Fruit fly (Drosophila melanogaster) whole organism, embryonic: ENCODE measurements around the gene CG4218.

Experiments
- Antp ChIP-seq: fragments of 200-800 bp; sonication (Bioruptor generic); optimal IDR thresholded peaks from 3 replicates; lab custom pipeline; 2016; ENCODE audit warnings: missing biosample characterization, missing genetic modification characterization
- B-H1 ChIP-seq: fragments of 200-800 bp; sonication (Bioruptor generic); IDR thresholded peaks from 3 replicates; pipeline ENCODE4 v1.3.6; 2022; ENCODE audit warnings: missing biosample characterization, missing genetic modification characterization
- B-H2 ChIP-seq: fragments of 200-800 bp; sonication (Bioruptor generic); optimal IDR thresholded peaks from 2 replicates; lab custom pipeline; 2018; ENCODE audit warnings: missing biosample characterization, mild to moderate bottlenecking, missing genetic modification characterization
- Blimp-1 ChIP-seq: fragments of 200-800 bp; sonication (Bioruptor generic); optimal IDR thresholded peaks from 3 replicates; lab custom pipeline; 2018; ENCODE audit warnings: missing biosample characterization, missing genetic modification characterization, mild to moderate bottlenecking, moderate library complexity, missing genetic modification reagents
- CG10959 ChIP-seq: fragments of 200-800 bp; sonication (Bioruptor generic); IDR thresholded peaks from 2 replicates; pipeline ENCODE4 v1.3.6; 2022; ENCODE audit warnings: missing biosample characterization, missing genetic modification characterization
- CG11560 ChIP-seq: fragments of 200-800 bp; sonication (Bioruptor generic); IDR thresholded peaks from 3 replicates; pipeline ENCODE4 v1.3.6; 2022; ENCODE audit warnings: missing biosample characterization, missing genetic modification characterization
- CG12299 ChIP-seq: fragments of 200-800 bp; sonication (Bioruptor generic); optimal IDR thresholded peaks from 2 replicates; lab custom pipeline; 2018; ENCODE audit warnings: missing biosample characterization, mild to moderate bottlenecking, missing genetic modification characterization
- CG13775 ChIP-seq: fragments of 200-800 bp; sonication (Bioruptor generic); optimal IDR thresholded peaks from 3 replicates; lab custom pipeline; 2017; ENCODE audit warnings: missing biosample characterization, mild to moderate bottlenecking, missing genetic modification characterization
- CG14965 ChIP-seq: fragments of 200-800 bp; sonication (Bioruptor generic); optimal IDR thresholded peaks from 2 replicates; lab custom pipeline; 2016; ENCODE audit warnings: missing biosample characterization, missing genetic modification characterization, borderline replicate concordance
- CG15011 ChIP-seq: fragments of 200-800 bp; sonication (Bioruptor generic); optimal IDR thresholded peaks from 3 replicates; lab custom pipeline; 2018; ENCODE audit warnings: missing biosample characterization, mild to moderate bottlenecking, missing genetic modification characterization
- CG32772 ChIP-seq: fragments of 200-800 bp; sonication (Bioruptor generic); IDR thresholded peaks from 2 replicates; pipeline ENCODE4 v1.3.6; 2022; ENCODE audit warnings: missing biosample characterization, missing genetic modification characterization
- CG34376 ChIP-seq: fragments of 200-800 bp; sonication (Bioruptor generic); optimal IDR thresholded peaks from 2 replicates; lab custom pipeline; 2018; ENCODE audit warnings: missing biosample characterization, mild to moderate bottlenecking, missing genetic modification characterization
- CG3838 ChIP-seq: fragments of 200-800 bp; sonication (Bioruptor generic); optimal IDR thresholded peaks from 3 replicates; lab custom pipeline; 2016; ENCODE audit warnings: missing biosample characterization, missing genetic modification characterization
- CG4282 ChIP-seq: fragments of 200-800 bp; sonication (Bioruptor generic); optimal IDR thresholded peaks from 2 replicates; lab custom pipeline; 2016; ENCODE audit warnings: missing biosample characterization, missing genetic modification characterization
- CG43689 ChIP-seq: fragments of 200-800 bp; sonication (Bioruptor generic); IDR thresholded peaks from 2 replicates; pipeline ENCODE4 v1.3.6; 2022; ENCODE audit warnings: missing biosample characterization, missing genetic modification characterization
- CG4424 ChIP-seq: fragments of 200-800 bp; sonication (Bioruptor generic); optimal IDR thresholded peaks from 3 replicates; lab custom pipeline; 2016; ENCODE audit warnings: missing biosample characterization, missing genetic modification characterization
- CG4617 ChIP-seq: fragments of 200-800 bp; sonication (Bioruptor generic); optimal IDR thresholded peaks from 3 replicates; lab custom pipeline; 2016; ENCODE audit warnings: missing biosample characterization, missing genetic modification characterization, borderline replicate concordance
- CG7372 ChIP-seq: fragments of 200-800 bp; sonication (Bioruptor generic); IDR thresholded peaks from 2 replicates; pipeline ENCODE4 v1.3.6; 2022; ENCODE audit warnings: missing biosample characterization, missing genetic modification characterization
- CG8924 ChIP-seq: fragments of 200-800 bp; optimal IDR thresholded peaks from 3 replicates; lab custom pipeline; 2019; ENCODE audit warnings: missing biosample characterization, mild to moderate bottlenecking, missing genetic modification characterization, moderate library complexity
- CG9609 ChIP-seq: fragments of 200-800 bp; sonication (Bioruptor generic); optimal IDR thresholded peaks from 3 replicates; lab custom pipeline; 2016; ENCODE audit warnings: missing biosample characterization, missing genetic modification characterization
- CG9727 ChIP-seq: fragments of 200-800 bp; sonication (Bioruptor generic); optimal IDR thresholded peaks from 3 replicates; lab custom pipeline; 2017; ENCODE audit warnings: missing biosample characterization, mild to moderate bottlenecking, missing genetic modification characterization
- CG9932 ChIP-seq: fragments of 200-800 bp; sonication (Bioruptor generic); IDR thresholded peaks from 2 replicates; pipeline ENCODE4 v1.3.6; 2022; ENCODE audit warnings: missing biosample characterization, missing genetic modification characterization
- CHES-1-like ChIP-seq: fragments of 200-800 bp; sonication (Bioruptor generic); optimal IDR thresholded peaks from 2 replicates; lab custom pipeline; 2016; ENCODE audit warnings: missing biosample characterization, missing genetic modification characterization
- Dek ChIP-seq: fragments of 200-800 bp; sonication (Bioruptor generic); optimal IDR thresholded peaks from 3 replicates; lab custom pipeline; 2019; ENCODE audit warnings: missing biosample characterization, mild to moderate bottlenecking, missing genetic modification characterization, moderate library complexity
- Doc2 ChIP-seq: fragments of 200-800 bp; sonication (Bioruptor generic); IDR thresholded peaks from 2 replicates; pipeline ENCODE4 v1.3.6; 2022; ENCODE audit warnings: missing biosample characterization, missing genetic modification characterization
- E2f2 ChIP-seq: fragments of 200-800 bp; sonication (Bioruptor generic); IDR thresholded peaks from 2 replicates; pipeline ENCODE4 v1.3.6; 2022; ENCODE audit warnings: missing biosample characterization, missing genetic modification characterization
- ERR ChIP-seq: fragments of 200-800 bp; sonication (Bioruptor generic); optimal IDR thresholded peaks from 2 replicates; lab custom pipeline; 2016; ENCODE audit warnings: missing biosample characterization, missing genetic modification characterization
- Hmx ChIP-seq: fragments of 200-800 bp; sonication (Bioruptor generic); optimal IDR thresholded peaks from 2 replicates; lab custom pipeline; 2016; ENCODE audit warnings: missing biosample characterization, missing genetic modification characterization
- MTF-1 ChIP-seq: fragments of 200-800 bp; sonication (Bioruptor generic); optimal IDR thresholded peaks from 2 replicates; lab custom pipeline; 2018; ENCODE audit warnings: missing biosample characterization, mild to moderate bottlenecking, missing genetic modification characterization, borderline replicate concordance
- NFAT ChIP-seq: fragments of 200-800 bp; sonication (Bioruptor generic); IDR thresholded peaks from 2 replicates; pipeline ENCODE4 v1.3.6; 2022; ENCODE audit warnings: missing biosample characterization, missing genetic modification characterization
- YL-1 ChIP-seq: fragments of 200-800 bp; sonication (Bioruptor generic); optimal IDR thresholded peaks from 3 replicates; lab custom pipeline; 2017; ENCODE audit warnings: missing biosample characterization, mild to moderate bottlenecking, missing genetic modification characterization
- bcd ChIP-seq: fragments of 200-800 bp; sonication (Bioruptor generic); optimal IDR thresholded peaks from 2 replicates; lab custom pipeline; 2017; ENCODE audit warnings: missing biosample characterization, mild to moderate bottlenecking, missing genetic modification characterization
- bowl ChIP-seq: fragments of 200-800 bp; sonication (Bioruptor generic); IDR thresholded peaks from 2 replicates; pipeline ENCODE4 v1.3.6; 2022; ENCODE audit warnings: missing biosample characterization, missing genetic modification characterization
- chm ChIP-seq: fragments of 200-800 bp; sonication (Bioruptor generic); IDR thresholded peaks from 2 replicates; pipeline ENCODE4 v1.3.6; 2022; ENCODE audit warnings: missing biosample characterization, missing genetic modification characterization
- dimm ChIP-seq: fragments of 200-800 bp; sonication (Bioruptor generic); IDR thresholded peaks from 2 replicates; pipeline ENCODE4 v1.3.6; 2022; ENCODE audit warnings: missing biosample characterization, missing genetic modification characterization
- dmrt99B ChIP-seq: fragments of 200-800 bp; sonication (Bioruptor generic); optimal IDR thresholded peaks from 2 replicates; lab custom pipeline; 2018; ENCODE audit warnings: missing biosample characterization, mild to moderate bottlenecking, missing genetic modification characterization, moderate library complexity
- fru ChIP-seq: fragments of >200 bp; optimal IDR thresholded peaks from 2 replicates; lab custom pipeline; 2017
- gfzf ChIP-seq: fragments of 200-800 bp; sonication (Bioruptor generic); optimal IDR thresholded peaks from 2 replicates; lab custom pipeline; 2016; ENCODE audit warnings: missing biosample characterization, mild to moderate bottlenecking, missing genetic modification characterization, moderate library complexity
- lmd ChIP-seq: fragments of 200-800 bp; sonication (Bioruptor generic); IDR thresholded peaks from 2 replicates; pipeline ENCODE4 v1.3.6; 2022; ENCODE audit warnings: missing biosample characterization, missing genetic modification characterization
- luna ChIP-seq: fragments of 200-800 bp; sonication (Bioruptor generic); optimal IDR thresholded peaks from 2 replicates; lab custom pipeline; 2016; ENCODE audit warnings: missing biosample characterization, missing genetic modification characterization
- mirr ChIP-seq: fragments of 200-800 bp; sonication (Bioruptor generic); optimal IDR thresholded peaks from 3 replicates; lab custom pipeline; 2018; ENCODE audit warnings: missing biosample characterization, mild to moderate bottlenecking, missing genetic modification characterization
- org-1 ChIP-seq: fragments of 200-800 bp; sonication (Bioruptor generic); optimal IDR thresholded peaks from 2 replicates; lab custom pipeline; 2017; ENCODE audit warnings: missing biosample characterization, missing genetic modification characterization
- pho ChIP-seq: fragments of 200-800 bp; sonication (Bioruptor generic); optimal IDR thresholded peaks from 2 replicates; lab custom pipeline; 2016; ENCODE audit warnings: missing biosample characterization, missing genetic modification characterization
- pnt ChIP-seq: fragments of 200-800 bp; sonication (Bioruptor generic); optimal IDR thresholded peaks from 3 replicates; lab custom pipeline; 2016; ENCODE audit warnings: missing biosample characterization, missing genetic modification characterization
- pros ChIP-seq: fragments of 200-800 bp; sonication (Bioruptor generic); optimal IDR thresholded peaks from 3 replicates; lab custom pipeline; 2019; ENCODE audit warnings: missing biosample characterization, mild to moderate bottlenecking, missing genetic modification characterization, moderate library complexity
- pzg ChIP-seq: fragments of 200-800 bp; sonication (Bioruptor generic); optimal IDR thresholded peaks from 3 replicates; lab custom pipeline; 2018; ENCODE audit warnings: missing biosample characterization, mild to moderate bottlenecking, missing genetic modification characterization, moderate library complexity
- rib ChIP-seq: fragments of 200-800 bp; sonication (Bioruptor generic); IDR thresholded peaks from 2 replicates; pipeline ENCODE4 v1.3.6; 2022; ENCODE audit warnings: missing biosample characterization, missing genetic modification characterization
- sna ChIP-seq: fragments of 200-800 bp; sonication (Bioruptor generic); IDR thresholded peaks from 2 replicates; pipeline ENCODE4 v1.3.6; 2022; ENCODE audit warnings: missing biosample characterization, missing genetic modification characterization; ENCODE audit not compliant: partially characterized antibody
- vvl ChIP-seq: fragments of 200-800 bp; sonication (Bioruptor generic); IDR thresholded peaks from 2 replicates; pipeline ENCODE4 v1.3.6; 2022; ENCODE audit warnings: missing biosample characterization, missing genetic modification characterization
- zf30C ChIP-seq: fragments of 200-800 bp; sonication (Bioruptor generic); optimal IDR thresholded peaks from 3 replicates; lab custom pipeline; 2018; ENCODE audit warnings: missing biosample characterization, mild to moderate bottlenecking, missing genetic modification characterization

CG4218 gene

DNA sequence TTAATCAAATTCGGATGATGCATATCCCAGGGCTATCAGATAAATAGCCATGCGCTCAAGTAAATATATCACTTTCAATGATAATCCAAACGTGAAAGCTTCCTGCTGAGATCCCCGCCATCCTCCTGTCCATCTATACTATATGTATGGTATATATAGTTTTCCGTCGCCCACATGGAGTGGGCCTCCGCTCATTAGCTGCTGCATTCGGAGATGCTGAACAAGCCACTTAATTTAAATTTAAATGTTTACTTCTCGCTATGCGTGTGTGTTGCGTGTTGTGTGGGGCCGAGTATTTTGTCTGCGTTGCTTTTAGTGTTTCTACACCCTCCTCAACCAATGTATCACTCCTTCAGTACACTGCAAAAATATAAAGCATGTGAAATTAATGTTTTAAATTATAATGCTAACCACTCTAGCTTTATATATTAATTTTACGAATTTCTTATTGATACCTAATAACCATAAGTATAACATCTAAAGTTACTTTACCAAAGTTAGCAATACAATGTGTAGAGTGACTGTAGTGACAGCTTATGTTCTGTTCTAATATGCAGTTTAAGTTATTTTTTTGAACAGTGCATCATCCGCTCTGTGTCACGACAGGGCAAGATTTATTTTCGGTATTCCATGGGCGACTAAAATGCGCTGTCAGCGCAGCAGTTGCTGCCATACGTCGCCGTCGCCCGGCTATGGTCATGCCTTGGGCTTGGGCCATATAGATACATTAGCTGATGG lies 2.1 kb downstream of the CG4218 start (continued):
- TF ChIP-seq CG3838 (GFP tag; lab: Kevin White, UChicago), result peak; percentile 40
- TF ChIP-seq NFAT (GFP tag; lab: Robert Waterston, UW), result no peak
- TF ChIP-seq CG12299 (tag; lab: Kevin White, UChicago), result peak; percentile 65
- TF ChIP-seq MTF-1, result peak; percentile 70
- 0 out of 2 replicates have a peak, but pooled peaks have one; percentile 26 for TF ChIP-seq CG43689 (GFP tag; lab: Robert Waterston, UW)
- no peak for TF ChIP-seq bowl (GFP tag; lab: Robert Waterston, UW)
- TF ChIP-seq gfzf, result no peak
- TF ChIP-seq chm (GFP tag; lab: Robert Waterston, UW), result peak; percentile 75; the same call in 1 of the 2 replicates
- peak; percentile 84 for TF ChIP-seq bcd (GFP tag; lab: Kevin White, UChicago)
- TF ChIP-seq CG4282 (GFP tag; lab: Kevin White, UChicago), result no peak
- TF ChIP-seq pnt, result peak; percentile 81
- peak; percentile 75 for TF ChIP-seq CG9609
- peak; percentile 91 for TF ChIP-seq CG4424
- TF ChIP-seq sna, result no peak
- TF ChIP-seq vvl (GFP tag; lab: Robert Waterston, UW), result peak; percentile 88
- TF ChIP-seq CG15011 (GFP tag; lab: Kevin White, UChicago), result peak; percentile 70
- peak; percentile 95 for TF ChIP-seq CG8924
- peak; percentile 72 for TF ChIP-seq CG7372
- TF ChIP-seq CG9727, result peak; percentile 91
- no peak for TF ChIP-seq ERR (GFP tag; lab: Kevin White, UChicago)
- 0 out of 2 replicates have a peak, but pooled peaks have one; percentile 10 for TF ChIP-seq rib (GFP tag; lab: Robert Waterston, UW)
- no peak for TF ChIP-seq pzg (GFP tag; lab: Kevin White, UChicago)
- peak; percentile 84 for TF ChIP-seq CG32772
- peak; percentile 66 for TF ChIP-seq E2f2 (GFP tag; lab: Robert Waterston, UW)
- peak; percentile 90 for TF ChIP-seq zf30C (GFP tag; lab: Kevin White, UChicago)
- TF ChIP-seq CG4617, result peak; percentile 60
- TF ChIP-seq Hmx, result peak; percentile 67
- peak; percentile 30 for TF ChIP-seq CHES-1-like (GFP tag; lab: Kevin White, UChicago)
- TF ChIP-seq pros (GFP tag; lab: Kevin White, UChicago), result peak; percentile 64
- peak; percentile 75 for TF ChIP-seq Dek (tag; lab: Kevin White, UChicago)
- peak; percentile 69 for TF ChIP-seq dimm
- TF ChIP-seq dmrt99B, result peak; percentile 96
- no peak for TF ChIP-seq luna
- TF ChIP-seq Blimp-1, result peak; percentile 93
- peak; percentile 7 for TF ChIP-seq pho (GFP tag; lab: Kevin White, UChicago)
- TF ChIP-seq CG14965 (GFP tag; lab: Kevin White, UChicago), result no peak
- no peak for TF ChIP-seq B-H2 (GFP tag; lab: Kevin White, UChicago)
- peak; percentile 84 for TF ChIP-seq CG13775
- TF ChIP-seq fru (lab: Kevin White, UChicago), result no peak
- TF ChIP-seq org-1 (GFP tag; lab: Kevin White, UChicago), result peak; percentile 88
- TF ChIP-seq CG34376 (GFP tag; lab: Kevin White, UChicago), result no peak
- TF ChIP-seq Antp (GFP tag; lab: Kevin White, UChicago), result peak; percentile 70
- no peak for TF ChIP-seq CG9932 (GFP tag; lab: Robert Waterston, UW)
- no peak for TF ChIP-seq mirr
- peak; percentile 71 for TF ChIP-seq B-H1 (GFP tag; lab: Robert Waterston, UW)
- peak; percentile 82 for TF ChIP-seq CG10959 (GFP tag; lab: Robert Waterston, UW)
- TF ChIP-seq CG11560, result peak; percentile 56; the same call in 1 of the 3 replicates
- TF ChIP-seq YL-1, result peak; percentile 33
- peak; percentile 88 for TF ChIP-seq lmd
- TF ChIP-seq Doc2 (GFP tag; lab: Robert Waterston, UW), result no peak
